Worm (Caenorhabditis elegans): Measurements from ENCODE around the gene fbxa-31.
A peak's percentile ranks its signal among the peaks of the same experiment; 100 is the strongest.

Gene fbxa-31

DNA sequence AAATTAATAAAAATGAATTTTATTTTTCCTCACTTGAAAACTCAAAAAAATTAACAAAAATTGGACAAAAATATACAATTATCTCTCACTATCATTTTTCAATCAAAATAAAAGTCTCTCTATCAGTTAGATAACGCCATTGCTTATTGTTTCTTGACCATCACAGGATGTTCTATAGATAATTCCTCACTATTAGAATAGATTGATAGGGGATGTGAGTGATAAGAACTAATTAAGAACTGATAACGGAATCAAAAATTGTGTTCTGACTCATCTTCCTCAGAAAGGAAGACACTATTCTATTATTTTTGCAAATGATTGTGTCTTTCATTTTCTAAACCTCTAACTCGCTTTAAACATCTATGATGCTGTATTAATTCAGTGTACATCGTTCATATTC, 17.9 kb upstream of the fbxa-31 start:
- TF ChIP-seq elt-3 (tag; optimal IDR thresholded peaks at IDR 0.05), result peak in 1 of 3 experiments; percentile 51
- no peak for TF ChIP-seq ZK546.5 (tag; optimal IDR thresholded peaks at IDR 0.05)
- peak; percentile 75 for TF ChIP-seq elt-2 (tag; optimal IDR thresholded peaks at IDR 0.05)
- TF ChIP-seq jun-1 (tag; optimal IDR thresholded peaks at IDR 0.05), result peak; percentile 31
- peak; percentile 87 for TF ChIP-seq pqm-1 (tag; optimal IDR thresholded peaks at IDR 0.05)

- TF ChIP-seq nhr-76 (tag; optimal IDR thresholded peaks at IDR 0.05) (no peak), nhr-11 (tag; optimal IDR thresholded peaks at IDR 0.05) (no peak), ZK546.5 (tag; optimal IDR thresholded peaks at IDR 0.05) (no peak), R02D3.7 (tag; optimal IDR thresholded peaks at IDR 0.05) (no peak), ama-1 (optimal IDR thresholded peaks at IDR 0.05) (no peak), mdl-1 (tag; optimal IDR thresholded peaks at IDR 0.05) (no peak), pha-4 (tag; optimal IDR thresholded peaks at IDR 0.05) (no peak), ceh-9 (tag; optimal IDR thresholded peaks at IDR 0.05) (no peak), unc-62 (GFP tag; optimal IDR thresholded peaks at IDR 0.05) (no peak), nhr-23 (tag; optimal IDR thresholded peaks at IDR 0.05) (no peak), skn-1 (tag; optimal IDR thresholded peaks at IDR 0.05) (no peak)
Measured at ce11 chrIII:1288473-1289056, 17.3 kb upstream of the fbxa-31 start, which contains the start of gene fbxa-50. Gene fbxa-50, minus strand, starts transcription at chrIII:1288523.

DNA sequence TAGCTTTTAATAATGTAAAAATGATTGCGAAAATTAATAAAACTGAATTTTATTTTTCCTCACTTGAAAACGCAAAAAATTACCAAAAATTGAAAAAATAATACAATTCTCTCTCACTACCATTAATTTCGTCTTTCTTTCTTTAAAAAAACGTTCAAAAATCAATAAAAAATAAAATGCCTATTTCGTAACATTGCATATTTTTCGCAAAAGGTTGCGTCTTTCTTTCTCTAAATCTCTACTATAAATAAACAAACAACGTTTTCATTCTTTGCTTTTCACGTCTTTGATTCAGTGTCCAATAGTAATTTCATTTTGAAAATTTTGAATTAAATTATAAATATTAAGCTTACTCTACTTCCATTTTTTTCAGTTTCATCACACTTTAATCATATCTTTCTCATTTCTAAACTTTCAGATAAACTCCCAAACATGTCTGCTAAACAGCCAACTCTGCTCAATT, 13.4 kb upstream of the fbxa-31 start, which contains the start of gene fbxa-37:
Gene fbxa-37 (plus strand): TSS at position 413 of the 463 bp plus-strand sequence.
- TF ChIP-seq nhr-23 (tag; optimal IDR thresholded peaks at IDR 0.05) (no peak), nfya-1 (tag; optimal IDR thresholded peaks at IDR 0.05; ENCODE audit: insufficient read depth) (peak; percentile 27), egl-27 (tag; optimal IDR thresholded peaks at IDR 0.05) (no peak), snpc-4 (tag; optimal IDR thresholded peaks at IDR 0.05) (no peak), lin-39 (tag; optimal IDR thresholded peaks at IDR 0.05) (no peak), pha-4 (tag; optimal IDR thresholded peaks at IDR 0.05) (peak; percentile 92), ceh-28 (tag; optimal IDR thresholded peaks at IDR 0.05) (peak; percentile 74), zag-1 (tag; optimal IDR thresholded peaks at IDR 0.05) (no peak), sea-2 (GFP tag; optimal IDR thresholded peaks at IDR 0.05) (no peak), jun-1 (tag; optimal IDR thresholded peaks at IDR 0.05) (no peak), egl-5 (tag; optimal IDR thresholded peaks at IDR 0.05) (no peak), mml-1 (tag; optimal IDR thresholded peaks at IDR 0.05) (no peak), pqm-1 (tag; optimal IDR thresholded peaks at IDR 0.05) (no peak), aly-2 (tag; optimal IDR thresholded peaks at IDR 0.05) (no peak), elt-2 (tag; optimal IDR thresholded peaks at IDR 0.05) (no peak)

DNA sequence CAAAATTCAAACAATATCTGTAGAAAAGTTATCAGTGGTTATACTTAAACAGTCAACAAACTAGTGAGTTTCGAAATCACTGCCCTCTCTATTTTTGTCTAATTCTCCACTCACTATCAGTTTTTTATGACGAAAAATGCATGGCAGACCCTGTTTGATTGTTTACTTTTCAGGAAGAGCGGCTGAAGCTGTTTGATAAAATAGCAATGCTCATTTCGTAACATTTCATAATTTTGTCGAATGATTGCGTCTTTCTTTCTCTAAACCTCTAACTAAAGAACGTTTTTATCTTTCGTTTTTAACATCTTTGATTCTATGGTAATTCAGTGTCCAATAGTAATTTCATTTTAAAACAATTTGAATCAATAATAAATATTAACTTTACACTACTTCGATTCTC, 8.0 kb upstream of the fbxa-31 start:
- no peak for TF ChIP-seq nhr-12 (tag; optimal IDR thresholded peaks at IDR 0.05)
- no peak for TF ChIP-seq sea-2 (GFP tag; optimal IDR thresholded peaks at IDR 0.05)
- TF ChIP-seq nhr-76 (tag; optimal IDR thresholded peaks at IDR 0.05), result no peak
- TF ChIP-seq nhr-77 (tag; optimal IDR thresholded peaks at IDR 0.05), result no peak
- no peak for TF ChIP-seq nhr-67 (tag; optimal IDR thresholded peaks at IDR 0.05)
- TF ChIP-seq ceh-9 (tag; optimal IDR thresholded peaks at IDR 0.05), result no peak
- no peak for TF ChIP-seq nfya-1 (tag; optimal IDR thresholded peaks at IDR 0.05; ENCODE audit: insufficient read depth)
- TF ChIP-seq ceh-28 (tag; optimal IDR thresholded peaks at IDR 0.05), result peak; percentile 42
- TF ChIP-seq snpc-4 (tag; optimal IDR thresholded peaks at IDR 0.05), result no peak
- no peak for TF ChIP-seq nhr-43 (tag; optimal IDR thresholded peaks at IDR 0.05; ENCODE audit: poor library complexity, severe bottlenecking)
- TF ChIP-seq ZK546.5 (tag; optimal IDR thresholded peaks at IDR 0.05), result no peak
- no peak for TF ChIP-seq ztf-4 (tag; optimal IDR thresholded peaks at IDR 0.05)
- no peak for TF ChIP-seq mml-1 (tag; optimal IDR thresholded peaks at IDR 0.05)
- peak; percentile 89 for TF ChIP-seq jun-1 (tag; optimal IDR thresholded peaks at IDR 0.05)
- TF ChIP-seq lsy-12 (tag; optimal IDR thresholded peaks at IDR 0.05), result no peak
- no peak for TF ChIP-seq mdl-1 (tag; optimal IDR thresholded peaks at IDR 0.05)
- peak; percentile 98 for TF ChIP-seq pqm-1 (tag; optimal IDR thresholded peaks at IDR 0.05)
- TF ChIP-seq fkh-2 (tag; optimal IDR thresholded peaks at IDR 0.05), result no peak
- no peak for TF ChIP-seq nhr-11 (tag; optimal IDR thresholded peaks at IDR 0.05)
- TF ChIP-seq elt-2 (tag; optimal IDR thresholded peaks at IDR 0.05), result peak; percentile 99
- no peak for TF ChIP-seq R02D3.7 (tag; optimal IDR thresholded peaks at IDR 0.05)
- no peak for TF ChIP-seq tbx-2 (tag; optimal IDR thresholded peaks at IDR 0.05)
- no peak for TF ChIP-seq lin-39 (tag; optimal IDR thresholded peaks at IDR 0.05)
- TF ChIP-seq zag-1 (tag; optimal IDR thresholded peaks at IDR 0.05), result no peak
- TF ChIP-seq eor-1 (tag; optimal IDR thresholded peaks at IDR 0.05), result no peak
- TF ChIP-seq ztf-11 (tag; optimal IDR thresholded peaks at IDR 0.05), result no peak
- TF ChIP-seq egl-27 (tag; optimal IDR thresholded peaks at IDR 0.05), result peak; percentile 45
- no peak for TF ChIP-seq daf-12 (tag; optimal IDR thresholded peaks at IDR 0.05)
- no peak for TF ChIP-seq ceh-16 (tag; optimal IDR thresholded peaks at IDR 0.05)
- TF ChIP-seq nhr-25 (tag; optimal IDR thresholded peaks at IDR 0.05), result no peak
- TF ChIP-seq pha-4 (tag; optimal IDR thresholded peaks at IDR 0.05), result peak; percentile 95
- TF ChIP-seq ceh-82 (tag; optimal IDR thresholded peaks at IDR 0.05), result no peak

Measured in whole organism, L3 larva.